Worm (Caenorhabditis elegans) whole organism, L4 larva: ENCODE measurements around the gene wbp-2.

ENCODE experiments used
- F49E8.2 ChIP-seq: sonication (generic microtip); optimal IDR thresholded peaks from 2 replicates; lab custom pipeline; 2016; ENCODE audit warnings: missing compliant biosample characterization, mild to moderate bottlenecking, missing genetic modification characterization, borderline replicate concordance
- R02D3.7 ChIP-seq: fragments of 150-350 bp; sonication (generic microtip); optimal IDR thresholded peaks from 3 replicates; lab custom pipeline; 2014; ENCODE audit warnings: missing biosample characterization, missing genetic modification characterization
- T20F7.1 ChIP-seq: fragments of 200-800 bp; sonication (Bioruptor generic); optimal IDR thresholded peaks from 2 replicates; lab custom pipeline; 2018; ENCODE audit warnings: mild to moderate bottlenecking, missing genetic modification characterization, missing compliant biosample characterization
- T26A8.4 ChIP-seq: fragments of 200-800 bp; sonication (Bioruptor generic); IDR thresholded peaks from 2 replicates; pipeline ENCODE4 v1.3.6; 2022; ENCODE audit warnings: missing genetic modification characterization, missing compliant biosample characterization
- Y48G9A.11 ChIP-seq: fragments of 200-800 bp; sonication (Bioruptor generic); IDR thresholded peaks from 2 replicates; pipeline ENCODE4 v1.3.6; 2022; ENCODE audit warnings: missing genetic modification reagents, missing genetic modification characterization, missing compliant biosample characterization
- Y5F2A.4 ChIP-seq: fragments of 200-800 bp; sonication (Bioruptor generic); optimal IDR thresholded peaks from 2 replicates; lab custom pipeline; 2018; ENCODE audit warnings: mild to moderate bottlenecking, missing genetic modification characterization, missing compliant biosample characterization
- aha-1 ChIP-seq: fragments of 150-350 bp; peaks from one replicate; lab custom pipeline; 2014; ENCODE audit warnings: missing biosample characterization, missing genetic modification characterization
- ama-1 ChIP-seq: fragments of 150-350 bp; optimal IDR thresholded peaks from 2 replicates; lab custom pipeline; 2014; ENCODE audit warnings: inconsistent platforms, mixed read lengths
- arid-1 ChIP-seq: fragments of 200-800 bp; sonication (Bioruptor generic); conservative IDR thresholded peaks from 2 replicates; pipeline ENCODE4 v1.3.6; 2022; ENCODE audit warnings: missing genetic modification reagents, missing genetic modification characterization, missing compliant biosample characterization
- ceh-62 ChIP-seq: sonication (generic microtip); optimal IDR thresholded peaks from 2 replicates; lab custom pipeline; 2017; ENCODE audit warnings: missing biosample characterization, missing genetic modification characterization
- ces-1 ChIP-seq: fragments of 150-350 bp; sonication (generic microtip); optimal IDR thresholded peaks from 4 replicates; lab custom pipeline; 2014; ENCODE audit warnings: missing biosample characterization, missing genetic modification reagents, missing genetic modification characterization
- ctbp-1 ChIP-seq: fragments of 200-800 bp; sonication (Bioruptor generic); IDR thresholded peaks from 2 replicates; pipeline ENCODE4 v1.3.6; 2022; ENCODE audit warnings: missing genetic modification reagents, missing genetic modification characterization, missing compliant biosample characterization
- daf-16 ChIP-seq, 3 experiments: sonication (generic microtip); optimal IDR thresholded peaks; 2 replicates each; lab custom pipeline; 2016 to 2017; ENCODE audit warnings: missing genetic modification characterization in 3 of 3, missing genetic modification reagents in 3 of 3, mild to moderate bottlenecking in 2 of 3, missing compliant biosample characterization in 2 of 3, missing biosample characterization in 1 of 3, moderate library complexity in 1 of 3
- daf-8 ChIP-seq: fragments of 200-800 bp; sonication (Bioruptor generic); IDR thresholded peaks from 2 replicates; pipeline ENCODE4 v1.3.6; 2022; ENCODE audit warnings: missing genetic modification characterization, missing compliant biosample characterization
- dmd-6 ChIP-seq: fragments of 200-800 bp; sonication (Bioruptor generic); IDR thresholded peaks from 2 replicates; pipeline ENCODE4 v1.3.6; 2022; ENCODE audit warnings: missing genetic modification reagents, missing genetic modification characterization, missing compliant biosample characterization
- dmd-8 ChIP-seq: fragments of 200-800 bp; sonication (Bioruptor generic); IDR thresholded peaks from 2 replicates; pipeline ENCODE4 v1.3.6; 2022; ENCODE audit warnings: missing genetic modification characterization, missing compliant biosample characterization
- dpl-1 ChIP-seq: fragments of 150-350 bp; optimal IDR thresholded peaks from 2 replicates; lab custom pipeline; 2014; ENCODE audit warnings: missing biosample characterization, missing genetic modification reagents, missing genetic modification characterization
- duxl-1 ChIP-seq: sonication (generic microtip); optimal IDR thresholded peaks from 2 replicates; lab custom pipeline; 2016; ENCODE audit warnings: mild to moderate bottlenecking, missing genetic modification characterization, moderate library complexity, missing compliant biosample characterization; ENCODE audit not compliant: poor library complexity
- dve-1 ChIP-seq: sonication (generic microtip); optimal IDR thresholded peaks from 2 replicates; lab custom pipeline; 2017; ENCODE audit warnings: antibody characterized with exemption, mild to moderate bottlenecking, missing genetic modification characterization, missing compliant biosample characterization; ENCODE audit not compliant: insufficient read depth
- hif-1 ChIP-seq, 2 experiments: sonication (generic microtip); optimal IDR thresholded peaks; 2 replicates each; lab custom pipeline; 2016 to 2017; ENCODE audit warnings: missing compliant biosample characterization in 2 of 2, missing genetic modification characterization in 2 of 2, missing genetic modification reagents in 2 of 2, missing genotype in 2 of 2, mild to moderate bottlenecking in 1 of 2
- hlh-11 ChIP-seq: fragments of 200-800 bp; sonication (Bioruptor generic); optimal IDR thresholded peaks from 2 replicates; lab custom pipeline; 2018; ENCODE audit warnings: mild to moderate bottlenecking, missing genetic modification characterization, missing compliant biosample characterization
- hlh-30 ChIP-seq: sonication (generic microtip); optimal IDR thresholded peaks from 2 replicates; lab custom pipeline; 2017; ENCODE audit warnings: antibody characterized with exemption, mild to moderate bottlenecking, missing genetic modification characterization, missing compliant biosample characterization; ENCODE audit not compliant: insufficient read depth
- jun-1 ChIP-seq: fragments of 150-350 bp; optimal IDR thresholded peaks from 2 replicates; lab custom pipeline; 2014; ENCODE audit warnings: missing biosample characterization, missing genetic modification reagents, missing genetic modification characterization
- lin-1 ChIP-seq: fragments of 200-800 bp; sonication (Bioruptor generic); IDR thresholded peaks from 2 replicates; pipeline ENCODE4 v1.3.6; 2022; ENCODE audit warnings: missing genetic modification reagents, missing genetic modification characterization, missing compliant biosample characterization
- lsy-2 ChIP-seq, 2 experiments: fragments of 150-350 bp in 1 of 2; sonication (generic microtip) in 1 of 2; optimal IDR thresholded peaks; 2 replicates each; lab custom pipeline; 2014 to 2017; ENCODE audit warnings: missing biosample characterization in 2 of 2, missing genetic modification characterization in 2 of 2
- madf-5 ChIP-seq, 2 experiments: fragments of 200-800 bp; sonication (Bioruptor generic); IDR thresholded peaks; 2 replicates each; pipeline ENCODE4 v1.3.6; 2022; ENCODE audit warnings: missing compliant biosample characterization in 2 of 2, missing genetic modification characterization in 2 of 2
- mdl-1 ChIP-seq, 2 experiments: fragments of 150-350 bp in 1 of 2; sonication (generic microtip) in 1 of 2; optimal IDR thresholded peaks; 2 replicates each; lab custom pipeline; 2014 to 2017; ENCODE audit warnings: missing biosample characterization in 2 of 2, missing genetic modification characterization in 2 of 2
- mdt-29 ChIP-seq: fragments of 200-800 bp; sonication (Bioruptor generic); IDR thresholded peaks from 2 replicates; pipeline ENCODE4 v1.3.6; 2022; ENCODE audit warnings: missing genetic modification reagents, missing genetic modification characterization, missing compliant biosample characterization
- mes-2 ChIP-seq: sonication (generic microtip); optimal IDR thresholded peaks from 2 replicates; lab custom pipeline; 2016; ENCODE audit warnings: missing genotype, mild to moderate bottlenecking, missing genetic modification characterization, missing compliant biosample characterization; ENCODE audit not compliant: poor library complexity, severe bottlenecking
- mxl-2 ChIP-seq: fragments of 200-800 bp; sonication (Bioruptor generic); conservative IDR thresholded peaks from 2 replicates; pipeline ENCODE4 v1.3.6; 2022; ENCODE audit warnings: missing genetic modification reagents, missing genetic modification characterization, missing compliant biosample characterization
- mxl-3 ChIP-seq: fragments of 200-800 bp; sonication (Bioruptor generic); optimal IDR thresholded peaks from 2 replicates; lab custom pipeline; 2018; ENCODE audit warnings: mild to moderate bottlenecking, missing genetic modification characterization, missing compliant biosample characterization
- nhr-10 ChIP-seq: fragments of 150-350 bp; optimal IDR thresholded peaks from 2 replicates; lab custom pipeline; 2014; ENCODE audit warnings: missing biosample characterization, missing genetic modification characterization
- nhr-102 ChIP-seq: sonication (generic microtip); optimal IDR thresholded peaks from 2 replicates; lab custom pipeline; 2016; ENCODE audit warnings: mild to moderate bottlenecking, missing genetic modification characterization, moderate library complexity, missing compliant biosample characterization
- nhr-28 ChIP-seq: fragments of 150-350 bp; optimal IDR thresholded peaks from 2 replicates; lab custom pipeline; 2014; ENCODE audit warnings: missing biosample characterization, missing genetic modification characterization
- nhr-48 ChIP-seq: sonication (generic microtip); optimal IDR thresholded peaks from 2 replicates; lab custom pipeline; 2016; ENCODE audit warnings: mild to moderate bottlenecking, missing genetic modification characterization, missing compliant biosample characterization
- nhr-76 ChIP-seq: fragments of 150-350 bp; optimal IDR thresholded peaks from 2 replicates; lab custom pipeline; 2014; ENCODE audit warnings: missing biosample characterization, missing genetic modification characterization
- nhr-77 ChIP-seq: fragments of 150-350 bp; optimal IDR thresholded peaks from 2 replicates; lab custom pipeline; 2014; ENCODE audit warnings: missing biosample characterization, missing genetic modification characterization
- php-3 ChIP-seq: fragments of 200-800 bp; sonication (Bioruptor generic); IDR thresholded peaks from 2 replicates; pipeline ENCODE4 v1.3.6; 2022; ENCODE audit warnings: missing genetic modification reagents, missing genetic modification characterization, missing compliant biosample characterization
- skn-1 ChIP-seq: fragments of 150-350 bp; optimal IDR thresholded peaks from 2 replicates; lab custom pipeline; 2014; ENCODE audit warnings: missing biosample characterization, missing genetic modification characterization
- snpc-4 ChIP-seq: fragments of 150-350 bp; optimal IDR thresholded peaks from 2 replicates; lab custom pipeline; 2014; ENCODE audit warnings: missing biosample characterization, missing genetic modification characterization
- tra-1 ChIP-seq: fragments of 200-800 bp; sonication (Bioruptor generic); IDR thresholded peaks from 2 replicates; pipeline ENCODE4 v1.3.6; 2022; ENCODE audit warnings: missing genetic modification reagents, missing genetic modification characterization, missing compliant biosample characterization
- unc-62 ChIP-seq, 3 experiments: fragments of 150-350 bp in 1 of 3; sonication (generic microtip); optimal IDR thresholded peaks in 2 of 3; peaks in 1 of 3; 1 replicate in 1 of 3; 2 replicates in 2 of 3; lab custom pipeline; 2014 to 2017; ENCODE audit warnings: missing biosample characterization in 3 of 3, missing genetic modification characterization in 3 of 3, missing genetic modification reagents in 3 of 3, missing genotype in 1 of 3
- vab-7 ChIP-seq: fragments of 200-800 bp; sonication (Bioruptor generic); IDR thresholded peaks from 2 replicates; pipeline ENCODE4 v1.3.6; 2022; ENCODE audit warnings: missing genetic modification reagents, missing genetic modification characterization, missing compliant biosample characterization
- zag-1 ChIP-seq: fragments of 150-350 bp; optimal IDR thresholded peaks from 2 replicates; lab custom pipeline; 2014; ENCODE audit warnings: missing biosample characterization, missing genetic modification characterization
- zfp-2 ChIP-seq: sonication (generic microtip); optimal IDR thresholded peaks from 2 replicates; lab custom pipeline; 2016; ENCODE audit warnings: mild to moderate bottlenecking, missing genetic modification characterization, missing compliant biosample characterization

The wbp-2 gene

ce11 chrII:9285171-9286025, 44.2 kb upstream of the wbp-2 start, which contains the start of gene mtrr-1:
mtrr-1 (plus strand) TSS chrII:9285975.
- TF ChIP-seq skn-1 (tag; lab: Kevin White, UChicago): no peak
- 0 out of 2 replicates have a peak, but pooled peaks have one; percentile 27 for TF ChIP-seq tra-1 (GFP tag; lab: Robert Waterston, UW)
- no peak for TF ChIP-seq zag-1
- TF ChIP-seq lin-1 (GFP tag; lab: Robert Waterston, UW): 0 out of 2 replicates have a peak, but pooled peaks have one; percentile 9
- TF ChIP-seq ces-1 (GFP tag; lab: Kevin White, UChicago): no peak
- TF ChIP-seq duxl-1 (tag; lab: Kevin White, UChicago): peak; percentile 43
- peak; percentile 58 for TF ChIP-seq ama-1
- no peak for TF ChIP-seq jun-1 (tag; lab: Kevin White, UChicago)
- no peak for TF ChIP-seq T20F7.1 (GFP tag; lab: Kevin White, UChicago)
- no peak for TF ChIP-seq daf-8 (GFP tag; lab: Robert Waterston, UW)
- no peak for TF ChIP-seq nhr-48
- no peak for TF ChIP-seq Y5F2A.4
- TF ChIP-seq lsy-2 (tag; optimal IDR thresholded peaks at IDR 0.05; lab: Kevin White, UChicago): peak in 1 of 2 experiments; percentile 85
- no peak for TF ChIP-seq mxl-2 (GFP tag; lab: Robert Waterston, UW)
- TF ChIP-seq aha-1: peak; percentile 61
- TF ChIP-seq dve-1 (tag; lab: Kevin White, UChicago): no peak
- peak; percentile 38; the same call in 1 of the 2 replicates for TF ChIP-seq ctbp-1 (GFP tag; lab: Robert Waterston, UW)
- peak; percentile 71; the same call in 1 of the 2 replicates for TF ChIP-seq T26A8.4 (GFP tag; lab: Robert Waterston, UW)
- TF ChIP-seq dmd-6 (GFP tag; lab: Robert Waterston, UW): peak; percentile 46
- peak in 1 of 2 experiments; percentile 15 for TF ChIP-seq unc-62 (GFP tag; optimal IDR thresholded peaks at IDR 0.05 in 1 of 2; lab: Kevin White, UChicago)
- no peak for TF ChIP-seq unc-62 (tag; optimal IDR thresholded peaks at IDR 0.05; lab: Kevin White, UChicago)
- TF ChIP-seq dpl-1: no peak
- TF ChIP-seq zfp-2: no peak
- no peak for TF ChIP-seq nhr-76 (tag; lab: Kevin White, UChicago)
- no peak for TF ChIP-seq ceh-62 (tag; lab: Kevin White, UChicago)
- TF ChIP-seq vab-7 (GFP tag; lab: Robert Waterston, UW): no peak
- peak in 1 of 2 experiments; percentile 48 for TF ChIP-seq daf-16 (GFP tag; optimal IDR thresholded peaks at IDR 0.05; lab: Kevin White, UChicago)
- TF ChIP-seq daf-16 (tag; optimal IDR thresholded peaks at IDR 0.05; lab: Kevin White, UChicago): no peak
- peak; percentile 39 for TF ChIP-seq mes-2 (tag; lab: Kevin White, UChicago)
- peak; percentile 67 for TF ChIP-seq Y48G9A.11 (GFP tag; lab: Robert Waterston, UW)
- TF ChIP-seq F49E8.2: no peak

ce11 chrII:9289127-9289526, 40.4 kb upstream of the wbp-2 start:
- peak in 1 of 2 experiments; percentile 10 for TF ChIP-seq hif-1 (tag; optimal IDR thresholded peaks at IDR 0.05; lab: Kevin White, UChicago)
- TF ChIP-seq aha-1: peak; percentile 45
- no peak for TF ChIP-seq arid-1 (GFP tag; lab: Robert Waterston, UW)

ce11 chrII:9291632-9292031, 37.9 kb upstream of the wbp-2 start, which contains the start of gene acs-7:
acs-7 (plus strand) TSS chrII:9292017.
- peak; percentile 88 for TF ChIP-seq hlh-11 (tag; lab: Kevin White, UChicago)
- TF ChIP-seq Y5F2A.4: no peak
- 0 out of 2 replicates have a peak, but pooled peaks have one; percentile 15 for TF ChIP-seq tra-1 (GFP tag; lab: Robert Waterston, UW)
- TF ChIP-seq madf-5 (GFP tag; IDR thresholded peaks at IDR 0.05; lab: Robert Waterston, UW): no peak
- peak in 1 of 2 experiments; percentile 74 for TF ChIP-seq mdl-1 (tag; optimal IDR thresholded peaks at IDR 0.05; lab: Kevin White, UChicago)
- peak; percentile 87 for TF ChIP-seq dmd-6 (GFP tag; lab: Robert Waterston, UW)
- no peak for TF ChIP-seq R02D3.7 (tag; lab: Kevin White, UChicago)
- TF ChIP-seq php-3 (GFP tag; lab: Robert Waterston, UW): peak; percentile 90
- TF ChIP-seq nhr-10 (tag; lab: Kevin White, UChicago): peak; percentile 2
- peak; percentile 32 for TF ChIP-seq nhr-102 (tag; lab: Kevin White, UChicago)
- peak; percentile 96 for TF ChIP-seq nhr-28 (tag; lab: Kevin White, UChicago)
- peak; percentile 59 for TF ChIP-seq mxl-3 (GFP tag; lab: Kevin White, UChicago)
- peak; percentile 51 for TF ChIP-seq hlh-30 (tag; lab: Kevin White, UChicago)
- no peak for TF ChIP-seq dmd-8 (GFP tag; lab: Robert Waterston, UW)
- no peak for TF ChIP-seq ces-1 (GFP tag; lab: Kevin White, UChicago)
- peak; percentile 89 for TF ChIP-seq nhr-77 (tag; lab: Kevin White, UChicago)
- TF ChIP-seq mdt-29 (GFP tag; lab: Robert Waterston, UW): no peak
- no peak for TF ChIP-seq snpc-4
